Fruit fly (Drosophila melanogaster) whole organism: ENCODE results near the gene CG17159.

Source experiments
- CG8478 ChIP-seq: fragments of >200 bp; optimal IDR thresholded peaks from 2 replicates; lab custom pipeline; 2018; ENCODE audit warnings: inconsistent platforms
- Dll ChIP-seq: fragments of >200 bp; optimal IDR thresholded peaks from 2 replicates; lab custom pipeline; 2017

- no peak for TF ChIP-seq CG8478
- TF ChIP-seq Dll (lab: Kevin White, UChicago): no peak
Measured at dm6 chrX:23096117-23096817, 3.8 kb upstream of the CG17159 start, which contains the start of gene CG17162.
